Fruit fly (Drosophila melanogaster) whole organism, embryonic: ENCODE data around the gene CG8142.

Source experiments
- CG6689 ChIP-seq: fragments of 200-800 bp; sonication (Bioruptor generic); IDR thresholded peaks from 2 replicates; pipeline ENCODE4 v1.3.6; 2022; ENCODE audit warnings: missing biosample characterization, missing genetic modification characterization
- Lhr ChIP-seq: fragments of 200-800 bp; sonication (Bioruptor generic); optimal IDR thresholded peaks from 3 replicates; lab custom pipeline; 2017; ENCODE audit warnings: mild to moderate bottlenecking, missing biosample characterization, missing genetic modification reagents, missing genetic modification characterization
- dmrt11E ChIP-seq: fragments of 200-800 bp; sonication (Bioruptor generic); optimal IDR thresholded peaks from 3 replicates; lab custom pipeline; 2018; ENCODE audit warnings: missing biosample characterization, mild to moderate bottlenecking, missing genetic modification characterization, moderate library complexity
- zen2 ChIP-seq: fragments of 200-800 bp; sonication (Bioruptor generic); IDR thresholded peaks from 3 replicates; pipeline ENCODE4 v1.3.6; 2022; ENCODE audit warnings: missing biosample characterization, missing genetic modification characterization; ENCODE audit not compliant: partially characterized antibody

dm6 chrX:17819635-17820139, 24.8 kb downstream of the CG8142 start, which contains the start of gene CG12986:
- no peak for TF ChIP-seq dmrt11E (tag; lab: Kevin White, UChicago)
- no peak for TF ChIP-seq CG6689 (GFP tag; lab: Robert Waterston, UW)
- TF ChIP-seq zen2: no peak
- TF ChIP-seq Lhr (GFP tag; lab: Kevin White, UChicago): no peak
